Fruit fly (Drosophila melanogaster) whole organism: ENCODE data around the gene Nepl12.

Source experiments
- CG8478 ChIP-seq: fragments of >200 bp; optimal IDR thresholded peaks from 2 replicates; lab custom pipeline; 2018; ENCODE audit warnings: inconsistent platforms
- Dll ChIP-seq: fragments of >200 bp; optimal IDR thresholded peaks from 2 replicates; lab custom pipeline; 2017
- EcR ChIP-seq, 2 experiments: fragments of >200 bp; optimal IDR thresholded peaks; 2 replicates each; lab custom pipeline; 2017; ENCODE audit warnings: missing biosample characterization in 2 of 2, missing genetic modification characterization in 2 of 2, missing genetic modification reagents in 2 of 2
- pan ChIP-seq: fragments of >200 bp; optimal IDR thresholded peaks from 2 replicates; lab custom pipeline; 2017
- psq ChIP-seq: fragments of >200 bp; optimal IDR thresholded peaks from 2 replicates; lab custom pipeline; 2017
- usp ChIP-seq: fragments of >200 bp; optimal IDR thresholded peaks from 2 replicates; lab custom pipeline; 2017; ENCODE audit warnings: missing biosample characterization, missing genetic modification characterization, mixed read lengths

dm6 chr3R:9665405-9665804 lies 9.9 kb upstream of the Nepl12 start:
- TF ChIP-seq EcR (GFP tag; optimal IDR thresholded peaks at IDR 0.05; lab: Kevin White, UChicago) (no peak), psq (lab: Kevin White, UChicago) (no peak), CG8478 (lab: Kevin White, UChicago) (no peak), Dll (no peak), usp (no peak), pan (no peak)
